Worm (Caenorhabditis elegans) whole organism, L4/young adult: ENCODE measurements around the gene fbxl-5.

Source experiments
- W03F9.2 ChIP-seq: fragments of 150-350 bp; optimal IDR thresholded peaks from 2 replicates; lab custom pipeline; 2014; ENCODE audit warnings: missing biosample characterization, missing genetic modification characterization
- dao-5 ChIP-seq: sonication (generic microtip); optimal IDR thresholded peaks from 2 replicates; lab custom pipeline; 2016; ENCODE audit warnings: missing genotype, missing genetic modification characterization, moderate library complexity, missing compliant biosample characterization
- him-1 ChIP-seq: sonication (generic microtip); optimal IDR thresholded peaks from 2 replicates; lab custom pipeline; 2016; ENCODE audit warnings: missing genotype, missing genetic modification reagents, missing genetic modification characterization, missing compliant biosample characterization

ce11 chrV:7726927-7727326 is 15.8 kb upstream of the fbxl-5 start:
- TF ChIP-seq W03F9.2: no peak
- TF ChIP-seq dao-5 (tag; lab: Kevin White, UChicago): no peak
- TF ChIP-seq him-1 (tag; lab: Kevin White, UChicago): no peak
